Worm (Caenorhabditis elegans) whole organism, L3 larva: ENCODE measurements around the gene clec-227.

Experiments used
- ZK546.5 ChIP-seq: sonication (generic microtip); optimal IDR thresholded peaks from 2 replicates; lab custom pipeline; 2017; ENCODE audit warnings: missing biosample characterization, missing genetic modification characterization
- aly-2 ChIP-seq: fragments of 150-350 bp; optimal IDR thresholded peaks from 2 replicates; lab custom pipeline; 2014; ENCODE audit warnings: missing biosample characterization, missing genetic modification characterization
- ama-1 ChIP-seq: fragments of 150-350 bp; optimal IDR thresholded peaks from 2 replicates; lab custom pipeline; 2018
- ceh-16 ChIP-seq: sonication (generic microtip); optimal IDR thresholded peaks from 2 replicates; lab custom pipeline; 2017; ENCODE audit warnings: missing biosample characterization, missing genetic modification characterization
- ceh-82 ChIP-seq: fragments of 150-350 bp; optimal IDR thresholded peaks from 2 replicates; lab custom pipeline; 2014; ENCODE audit warnings: missing biosample characterization, missing genetic modification characterization
- ceh-9 ChIP-seq: sonication (generic microtip); optimal IDR thresholded peaks from 2 replicates; lab custom pipeline; 2018; ENCODE audit warnings: missing biosample characterization, missing genetic modification characterization
- daf-12 ChIP-seq: fragments of 150-350 bp; optimal IDR thresholded peaks from 2 replicates; lab custom pipeline; 2014; ENCODE audit warnings: missing biosample characterization, missing genetic modification reagents, missing genetic modification characterization
- egl-5 ChIP-seq: fragments of 150-350 bp; optimal IDR thresholded peaks from 2 replicates; lab custom pipeline; 2017; ENCODE audit warnings: missing biosample characterization, missing genetic modification reagents, missing genetic modification characterization, inconsistent platforms
- elt-1 ChIP-seq: fragments of 150-350 bp; optimal IDR thresholded peaks from 2 replicates; lab custom pipeline; 2014; ENCODE audit warnings: missing biosample characterization, missing genetic modification characterization
- elt-2 ChIP-seq: sonication (generic microtip); optimal IDR thresholded peaks from 2 replicates; lab custom pipeline; 2016; ENCODE audit warnings: missing genetic modification reagents, mild to moderate bottlenecking, missing genetic modification characterization, missing compliant biosample characterization
- elt-3 ChIP-seq, 3 experiments: fragments of 150-350 bp in 1 of 3; sonication (generic microtip) in 2 of 3; optimal IDR thresholded peaks; 2 replicates in 2 of 3; 4 replicates in 1 of 3; lab custom pipeline; 2014 to 2017; ENCODE audit warnings: missing biosample characterization in 3 of 3, missing genetic modification characterization in 3 of 3
- fkh-2 ChIP-seq: fragments of 150-350 bp; optimal IDR thresholded peaks from 2 replicates; lab custom pipeline; 2014; ENCODE audit warnings: missing biosample characterization, missing genetic modification reagents, missing genetic modification characterization
- fos-1 ChIP-seq: fragments of 150-350 bp; optimal IDR thresholded peaks from 2 replicates; lab custom pipeline; 2014; ENCODE audit warnings: missing biosample characterization, missing genetic modification characterization
- hmg-11 ChIP-seq: sonication (generic microtip); optimal IDR thresholded peaks from 2 replicates; lab custom pipeline; 2016; ENCODE audit warnings: missing genetic modification characterization, missing compliant biosample characterization
- lin-15B ChIP-seq: fragments of 150-350 bp; optimal IDR thresholded peaks from 2 replicates; lab custom pipeline; 2014; ENCODE audit warnings: missing biosample characterization, missing genetic modification characterization
- lin-39 ChIP-seq: fragments of 150-350 bp; optimal IDR thresholded peaks from 2 replicates; lab custom pipeline; 2018; ENCODE audit warnings: missing biosample characterization, missing genetic modification reagents, missing genetic modification characterization
- lsy-12 ChIP-seq: sonication (generic microtip); optimal IDR thresholded peaks from 2 replicates; lab custom pipeline; 2016; ENCODE audit warnings: mild to moderate bottlenecking, missing genetic modification characterization, missing compliant biosample characterization
- mml-1 ChIP-seq: fragments of 150-350 bp; sonication (generic microtip); optimal IDR thresholded peaks from 3 replicates; lab custom pipeline; 2014; ENCODE audit warnings: missing biosample characterization, missing genetic modification characterization
- nfya-1 ChIP-seq: sonication (generic microtip); optimal IDR thresholded peaks from 2 replicates; lab custom pipeline; 2017; ENCODE audit warnings: missing genetic modification characterization, mild to moderate bottlenecking, missing compliant biosample characterization, antibody characterized with exemption, moderate library complexity; ENCODE audit not compliant: insufficient read depth
- nhr-12 ChIP-seq: fragments of 150-350 bp; optimal IDR thresholded peaks from 2 replicates; lab custom pipeline; 2014; ENCODE audit warnings: missing biosample characterization, missing genetic modification characterization
- nhr-23 ChIP-seq: fragments of 150-350 bp; optimal IDR thresholded peaks from 2 replicates; lab custom pipeline; 2014; ENCODE audit warnings: missing biosample characterization, missing genetic modification reagents, missing genetic modification characterization
- nhr-25 ChIP-seq: sonication (generic microtip); optimal IDR thresholded peaks from 2 replicates; lab custom pipeline; 2017; ENCODE audit warnings: missing biosample characterization, missing genetic modification characterization
- nhr-28 ChIP-seq: fragments of 150-350 bp; optimal IDR thresholded peaks from 2 replicates; lab custom pipeline; 2014; ENCODE audit warnings: missing biosample characterization, missing genetic modification characterization
- nhr-43 ChIP-seq: sonication (generic microtip); optimal IDR thresholded peaks from 2 replicates; lab custom pipeline; 2016; ENCODE audit warnings: mild to moderate bottlenecking, missing genetic modification characterization, missing compliant biosample characterization; ENCODE audit not compliant: poor library complexity, severe bottlenecking
- nhr-67 ChIP-seq: fragments of 150-350 bp; optimal IDR thresholded peaks from 2 replicates; lab custom pipeline; 2014; ENCODE audit warnings: missing biosample characterization, missing genetic modification characterization
- nhr-76 ChIP-seq: fragments of 150-350 bp; sonication (generic microtip); optimal IDR thresholded peaks from 5 replicates; lab custom pipeline; 2014; ENCODE audit warnings: missing biosample characterization, missing genetic modification characterization
- nhr-77 ChIP-seq: fragments of 150-350 bp; optimal IDR thresholded peaks from 2 replicates; lab custom pipeline; 2014; ENCODE audit warnings: missing biosample characterization, missing genetic modification characterization
- pha-4 ChIP-seq: fragments of 150-350 bp; optimal IDR thresholded peaks from 2 replicates; lab custom pipeline; 2014; ENCODE audit warnings: missing biosample characterization, missing genetic modification reagents, missing genetic modification characterization
- pqm-1 ChIP-seq: fragments of 150-350 bp; optimal IDR thresholded peaks from 2 replicates; lab custom pipeline; 2017; ENCODE audit warnings: missing biosample characterization, missing genetic modification characterization, inconsistent platforms
- sea-2 ChIP-seq: fragments of 150-350 bp; sonication (generic microtip); optimal IDR thresholded peaks from 4 replicates; lab custom pipeline; 2014; ENCODE audit warnings: missing biosample characterization, missing genetic modification reagents, missing genetic modification characterization
- skn-1 ChIP-seq: fragments of 150-350 bp; optimal IDR thresholded peaks from 2 replicates; lab custom pipeline; 2014; ENCODE audit warnings: missing biosample characterization, missing genetic modification characterization
- snpc-4 ChIP-seq: fragments of 150-350 bp; optimal IDR thresholded peaks from 2 replicates; lab custom pipeline; 2014; ENCODE audit warnings: missing biosample characterization, missing genetic modification characterization
- unc-39 ChIP-seq: sonication (generic microtip); optimal IDR thresholded peaks from 4 replicates; lab custom pipeline; 2017; ENCODE audit warnings: missing biosample characterization, missing genetic modification characterization
- zag-1 ChIP-seq: fragments of 150-350 bp; optimal IDR thresholded peaks from 2 replicates; lab custom pipeline; 2014; ENCODE audit warnings: missing biosample characterization, missing genetic modification characterization
- ztf-11 ChIP-seq: fragments of 150-350 bp; optimal IDR thresholded peaks from 2 replicates; lab custom pipeline; 2014; ENCODE audit warnings: missing biosample characterization, missing genetic modification characterization

The clec-227 gene

DNA sequence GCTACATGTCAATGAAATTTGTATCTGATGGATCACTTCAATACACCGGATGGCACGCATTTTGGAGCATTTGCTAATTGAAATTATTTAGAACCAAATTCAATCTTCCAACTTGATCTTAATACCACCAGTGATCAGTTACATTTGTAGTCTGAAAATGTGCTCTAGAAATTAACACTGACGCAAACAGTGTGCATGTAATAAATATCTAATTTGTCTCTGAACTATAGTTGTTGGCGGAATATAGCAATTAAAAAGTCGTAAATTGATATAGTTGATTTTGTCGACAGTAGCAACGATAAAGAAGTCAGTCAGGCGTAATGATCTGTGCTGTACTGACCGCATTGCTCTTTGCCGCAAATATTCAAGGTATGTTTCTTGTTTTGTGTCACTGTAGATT lies at the start of gene clec-227:
TSS of gene clec-227 (plus strand) at position 301 of the 400 bp plus-strand sequence.
- TF ChIP-seq nhr-28 (tag; lab: Kevin White, UChicago): no peak
- no peak for TF ChIP-seq zag-1 (tag; lab: Kevin White, UChicago)
- no peak for TF ChIP-seq mml-1 (tag; lab: Kevin White, UChicago)
- no peak for TF ChIP-seq pqm-1 (tag; lab: Kevin White, UChicago)
- TF ChIP-seq nhr-67 (tag; lab: Kevin White, UChicago): no peak
- TF ChIP-seq hmg-11 (tag; lab: Kevin White, UChicago): no peak
- TF ChIP-seq fos-1 (tag; lab: Kevin White, UChicago): no peak
- no peak for TF ChIP-seq ceh-82 (tag; lab: Kevin White, UChicago)
- no peak for TF ChIP-seq fkh-2
- TF ChIP-seq nhr-77: no peak

DNA sequence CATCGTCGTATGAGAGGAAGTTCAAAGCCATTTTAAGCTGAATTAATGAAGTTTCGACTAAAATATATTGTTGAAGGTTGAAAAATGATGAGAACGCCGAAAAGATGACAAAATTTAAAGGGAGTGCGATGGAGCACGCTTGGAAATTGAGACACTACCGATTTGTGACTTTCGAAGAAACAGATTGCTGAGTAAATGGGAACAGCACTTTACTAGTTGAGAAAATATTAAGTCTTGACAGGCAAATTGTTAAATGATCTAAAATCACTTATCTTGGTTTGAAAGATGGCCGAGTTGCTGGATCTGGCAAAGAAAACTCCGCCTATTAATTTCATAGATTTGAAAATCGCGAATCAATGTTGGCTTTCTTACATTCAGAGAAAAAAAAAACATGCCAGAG lies 49.1 kb upstream of the clec-227 start, which contains the start of gene rpoa-12:
TSS of gene rpoa-12 (minus strand) at position 37 of the 400 bp plus-strand sequence.
- peak; percentile 52 for TF ChIP-seq pha-4 (tag; lab: Kevin White, UChicago)
- TF ChIP-seq nfya-1 (tag; lab: Kevin White, UChicago): peak; percentile 46
- no peak for TF ChIP-seq ama-1
- peak; percentile 64 for TF ChIP-seq lin-15B (tag; lab: Kevin White, UChicago)
- TF ChIP-seq nhr-25 (tag; lab: Kevin White, UChicago): peak; percentile 68
- peak; percentile 19 for TF ChIP-seq nhr-43
- TF ChIP-seq skn-1: peak; percentile 98
- peak; percentile 24 for TF ChIP-seq snpc-4
- TF ChIP-seq ceh-82 (tag; lab: Kevin White, UChicago): no peak
- TF ChIP-seq nhr-23 (tag; lab: Kevin White, UChicago): peak; percentile 51
- TF ChIP-seq daf-12 (tag; lab: Kevin White, UChicago): no peak

DNA sequence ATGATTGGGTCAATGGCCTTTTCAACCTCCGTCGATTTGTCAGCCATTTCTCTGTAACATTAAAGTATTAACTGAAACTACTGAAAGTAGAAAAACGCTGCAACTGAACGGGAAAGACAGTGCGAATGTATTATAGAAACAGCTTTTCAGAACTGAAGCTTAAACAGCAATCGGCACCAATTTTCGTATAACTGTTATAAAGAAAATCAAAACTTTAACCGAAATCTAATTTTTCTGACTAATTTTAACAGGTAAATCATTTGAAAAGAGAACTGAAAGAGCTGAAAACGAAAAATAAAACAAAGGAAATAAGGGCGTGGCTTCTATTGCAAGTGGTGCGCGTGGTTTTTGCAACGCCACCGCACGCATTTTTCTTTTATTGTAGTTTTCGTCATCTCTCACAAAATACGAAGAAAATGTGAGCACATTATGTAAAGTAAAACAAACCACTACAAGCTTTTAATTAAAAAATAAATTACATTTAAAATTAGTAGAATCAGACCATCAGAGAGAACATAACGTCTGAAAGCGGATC lies 47.3 kb upstream of the clec-227 start, which contains the start of gene rrsr-1:
TSS of gene rrsr-1 (minus strand) at position 51 of the 535 bp plus-strand sequence.
- TF ChIP-seq mml-1 (tag; lab: Kevin White, UChicago) (no peak), snpc-4 (peak; percentile 54), elt-1 (tag; lab: Kevin White, UChicago) (no peak), nhr-43 (peak; percentile 53), lin-15B (tag; lab: Kevin White, UChicago) (peak; percentile 5), ama-1 (no peak), pha-4 (tag; lab: Kevin White, UChicago) (no peak), egl-5 (peak; percentile 46), elt-2 (tag; lab: Kevin White, UChicago) (no peak), fkh-2 (no peak)

DNA sequence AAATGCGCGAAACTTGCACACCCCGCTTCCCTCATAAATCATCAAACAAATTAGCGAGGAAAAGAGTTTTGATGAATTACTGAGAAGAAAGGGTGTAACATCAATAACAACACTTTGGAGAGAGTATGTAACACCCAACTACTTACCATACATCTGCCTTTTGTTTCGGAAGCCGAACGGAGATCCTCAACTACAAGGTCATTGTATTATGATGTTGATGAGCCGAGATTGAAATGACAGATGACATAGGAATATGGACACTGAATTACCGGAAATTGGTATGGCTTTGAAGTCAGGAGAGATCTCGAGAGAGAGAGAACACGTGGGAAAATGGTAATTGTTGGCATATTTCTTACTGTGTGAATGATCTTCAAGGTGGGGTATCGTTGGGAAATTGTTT lies 46.3 kb upstream of the clec-227 start:
- TF ChIP-seq fos-1 (tag; lab: Kevin White, UChicago): no peak
- TF ChIP-seq lin-39: no peak
- no peak for TF ChIP-seq ztf-11
- TF ChIP-seq ceh-82 (tag; lab: Kevin White, UChicago): no peak
- TF ChIP-seq nhr-76 (tag; lab: Kevin White, UChicago): no peak
- no peak for TF ChIP-seq pqm-1 (tag; lab: Kevin White, UChicago)
- TF ChIP-seq nhr-43: no peak
- no peak for TF ChIP-seq elt-2 (tag; lab: Kevin White, UChicago)

DNA sequence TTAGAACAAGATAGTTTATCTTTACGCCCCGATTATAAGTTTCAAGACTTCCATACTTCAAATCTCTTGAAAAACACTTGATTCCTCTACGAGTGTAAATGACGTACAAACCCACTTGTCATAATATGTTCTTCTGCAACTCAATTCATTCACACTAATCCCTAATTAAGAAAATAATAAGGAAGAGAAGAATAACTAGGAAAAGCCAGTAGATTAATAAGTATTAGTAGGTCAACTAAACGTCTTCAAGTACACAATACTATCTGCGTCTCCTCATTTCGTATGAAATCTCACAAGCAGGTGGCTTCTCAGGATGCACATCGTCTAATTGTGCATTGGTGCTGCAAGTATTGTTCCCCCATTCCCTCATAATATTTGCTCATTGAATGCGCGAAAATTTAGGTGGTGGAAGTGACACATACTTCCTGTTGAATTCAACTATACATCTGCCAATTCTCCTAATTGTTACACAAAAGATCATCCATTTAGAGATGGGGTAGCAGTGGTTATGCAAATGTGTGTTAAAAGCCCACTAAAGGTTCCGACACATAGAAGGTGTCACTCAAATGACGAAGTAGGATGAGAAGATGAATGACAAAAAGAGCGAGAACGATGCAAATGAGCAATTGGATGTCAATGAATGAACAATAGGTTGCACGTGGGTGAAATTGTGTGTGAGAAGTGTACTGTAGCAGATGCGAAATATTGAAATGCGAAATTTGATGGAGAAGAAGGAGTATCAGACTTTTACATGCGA lies 45.1 kb upstream of the clec-227 start:
- no peak for TF ChIP-seq lsy-12 (tag; lab: Kevin White, UChicago)
- no peak for TF ChIP-seq daf-12 (tag; lab: Kevin White, UChicago)
- TF ChIP-seq skn-1: no peak
- no peak for TF ChIP-seq sea-2 (GFP tag; lab: Kevin White, UChicago)
- TF ChIP-seq pha-4 (tag; lab: Kevin White, UChicago): no peak
- no peak for TF ChIP-seq ceh-9
- TF ChIP-seq zag-1 (tag; lab: Kevin White, UChicago): no peak
- no peak for TF ChIP-seq ztf-11
- no peak for TF ChIP-seq fkh-2
- TF ChIP-seq nhr-12 (tag; lab: Kevin White, UChicago): no peak
- no peak for TF ChIP-seq nhr-28 (tag; lab: Kevin White, UChicago)
- no peak for TF ChIP-seq unc-39
- TF ChIP-seq elt-3 (tag; optimal IDR thresholded peaks at IDR 0.05; lab: Kevin White, UChicago): no peak
- no peak for TF ChIP-seq aly-2 (tag; lab: Kevin White, UChicago)
- no peak for TF ChIP-seq hmg-11 (tag; lab: Kevin White, UChicago)
- no peak for TF ChIP-seq ZK546.5 (tag; lab: Kevin White, UChicago)
- no peak for TF ChIP-seq ceh-16
